Fruit fly (Drosophila melanogaster): ENCODE measurements around the gene CG17564.

DNA sequence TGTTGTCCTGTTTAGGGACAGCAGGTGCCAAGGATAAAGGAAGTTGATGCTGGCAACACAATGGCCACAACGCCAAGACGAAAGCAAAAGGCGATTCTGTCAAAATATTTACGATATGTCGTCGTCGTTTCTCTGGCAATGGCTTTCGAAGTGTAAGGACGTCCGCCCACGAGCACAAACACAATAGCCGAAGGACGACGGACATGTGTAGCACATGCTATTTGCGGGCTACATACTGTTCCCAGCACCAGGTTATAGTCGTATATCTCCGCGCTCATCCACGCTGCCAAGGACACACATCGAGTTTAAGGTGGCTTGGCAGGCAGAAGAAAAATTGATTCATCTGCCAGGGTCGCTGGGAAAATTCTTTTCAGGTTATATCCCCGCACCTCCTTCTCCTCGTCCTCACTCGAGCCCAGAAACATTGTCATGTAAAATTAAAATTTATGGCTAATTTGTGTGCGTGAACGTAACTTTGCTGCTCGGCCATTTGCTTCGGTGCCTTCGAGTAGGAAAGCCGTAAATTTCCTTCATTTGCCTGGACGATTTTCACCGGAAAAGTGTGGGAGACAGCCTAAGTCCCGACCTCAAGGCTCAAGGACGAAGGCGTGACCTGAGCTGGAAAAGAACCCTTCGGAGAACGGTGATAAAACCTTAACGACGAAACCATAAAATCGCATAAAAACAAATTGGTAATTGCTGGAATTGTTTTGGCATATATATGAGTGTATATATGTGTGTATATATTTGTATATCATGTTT, 38.4 kb upstream of the CG17564 start:
- no peak for TF ChIP-seq Myc (optimal IDR thresholded peaks at IDR 0.05)
- TF ChIP-seq ttk (optimal IDR thresholded peaks at IDR 0.05), result no peak
- TF ChIP-seq psq (optimal IDR thresholded peaks at IDR 0.05), result no peak
